Worm (Caenorhabditis elegans) whole organism, young adult: Measurements from ENCODE around the gene har-1.

Experiments used
- B0019.2 ChIP-seq: fragments of 200-800 bp; sonication (Bioruptor generic); conservative IDR thresholded peaks from 2 replicates; pipeline ENCODE4 v1.3.6; 2022; ENCODE audit warnings: missing genetic modification reagents, missing genetic modification characterization, missing compliant biosample characterization
- B0035.1 ChIP-seq: sonication (generic microtip); optimal IDR thresholded peaks from 2 replicates; lab custom pipeline; 2016; ENCODE audit warnings: missing genetic modification characterization, mild to moderate bottlenecking, missing compliant biosample characterization, missing genotype, missing genetic modification reagents
- C17E4.6 ChIP-seq: fragments of 200-800 bp; sonication (Bioruptor generic); IDR thresholded peaks from 2 replicates; pipeline ENCODE4 v1.3.6; 2022; ENCODE audit warnings: missing genetic modification reagents, missing genetic modification characterization, missing compliant biosample characterization
- D2030.7 ChIP-seq: fragments of 200-800 bp; sonication (Bioruptor generic); IDR thresholded peaks from 2 replicates; pipeline ENCODE4 v1.3.6; 2022; ENCODE audit warnings: missing genetic modification reagents, missing genetic modification characterization, missing compliant biosample characterization
- F22D6.2 ChIP-seq: sonication (generic microtip); optimal IDR thresholded peaks from 2 replicates; lab custom pipeline; 2016; ENCODE audit warnings: mild to moderate bottlenecking, missing genetic modification characterization, missing compliant biosample characterization
- F33H1.4 ChIP-seq: fragments of 200-800 bp; sonication (Bioruptor generic); IDR thresholded peaks from 2 replicates; pipeline ENCODE4 v1.3.6; 2022; ENCODE audit warnings: missing genetic modification reagents, missing genetic modification characterization, missing compliant biosample characterization
- F39B2.1 ChIP-seq: fragments of 200-800 bp; sonication (Bioruptor generic); IDR thresholded peaks from 2 replicates; pipeline ENCODE4 v1.3.6; 2022; ENCODE audit warnings: missing genetic modification reagents, missing genetic modification characterization, missing compliant biosample characterization
- F55B11.4 ChIP-seq: sonication (generic microtip); optimal IDR thresholded peaks from 2 replicates; lab custom pipeline; 2016; ENCODE audit warnings: missing compliant biosample characterization, missing genetic modification characterization, borderline replicate concordance; ENCODE audit not compliant: insufficient read depth
- F57C9.4 ChIP-seq: sonication (generic microtip); optimal IDR thresholded peaks from 2 replicates; lab custom pipeline; 2017; ENCODE audit warnings: mild to moderate bottlenecking, missing genetic modification characterization, missing compliant biosample characterization
- K12H6.12 ChIP-seq: fragments of 200-800 bp; sonication (Bioruptor generic); optimal IDR thresholded peaks from 2 replicates; lab custom pipeline; 2018; ENCODE audit warnings: mild to moderate bottlenecking, missing genetic modification characterization, missing compliant biosample characterization
- Y53G8AR.9 ChIP-seq: fragments of 200-800 bp; sonication (Bioruptor generic); conservative IDR thresholded peaks from 2 replicates; pipeline ENCODE4 v1.3.6; 2022; ENCODE audit warnings: missing genetic modification reagents, missing genetic modification characterization, missing compliant biosample characterization
- Y67H2A.10 ChIP-seq: fragments of 200-800 bp; sonication (Bioruptor generic); conservative IDR thresholded peaks from 2 replicates; pipeline ENCODE4 v1.3.6; 2022; ENCODE audit warnings: missing genetic modification reagents, missing genetic modification characterization, missing compliant biosample characterization
- akir-1 ChIP-seq: fragments of 200-800 bp; sonication (Bioruptor generic); optimal IDR thresholded peaks from 2 replicates; lab custom pipeline; 2018; ENCODE audit warnings: mild to moderate bottlenecking, missing genetic modification characterization, moderate library complexity, missing compliant biosample characterization
- aptf-2 ChIP-seq: fragments of 200-800 bp; sonication (Bioruptor generic); conservative IDR thresholded peaks from 2 replicates; pipeline ENCODE4 v1.3.6; 2022; ENCODE audit warnings: missing genetic modification reagents, missing genetic modification characterization, missing compliant biosample characterization
- ccch-3 ChIP-seq: fragments of 200-800 bp; sonication (Bioruptor generic); optimal IDR thresholded peaks from 2 replicates; lab custom pipeline; 2018; ENCODE audit warnings: mild to moderate bottlenecking, missing genetic modification characterization, missing compliant biosample characterization
- ceh-27 ChIP-seq: fragments of 200-800 bp; sonication (Bioruptor generic); optimal IDR thresholded peaks from 2 replicates; lab custom pipeline; 2018; ENCODE audit warnings: mild to moderate bottlenecking, missing genetic modification characterization, moderate library complexity, missing compliant biosample characterization
- dox-1 ChIP-seq: fragments of 200-800 bp; sonication (Bioruptor generic); IDR thresholded peaks from 2 replicates; pipeline ENCODE4 v1.3.6; 2022; ENCODE audit warnings: missing genetic modification reagents, missing genetic modification characterization, missing compliant biosample characterization
- dpff-1 ChIP-seq: sonication (generic microtip); optimal IDR thresholded peaks from 2 replicates; lab custom pipeline; 2017; ENCODE audit warnings: mild to moderate bottlenecking, missing genetic modification characterization, missing compliant biosample characterization
- ets-4 ChIP-seq: fragments of 200-800 bp; sonication (Bioruptor generic); optimal IDR thresholded peaks from 2 replicates; lab custom pipeline; 2018; ENCODE audit warnings: mild to moderate bottlenecking, missing genetic modification characterization, missing compliant biosample characterization
- him-1 ChIP-seq: sonication (generic microtip); optimal IDR thresholded peaks from 2 replicates; lab custom pipeline; 2016; ENCODE audit warnings: missing genotype, missing genetic modification reagents, missing genetic modification characterization, missing compliant biosample characterization
- hlh-26 ChIP-seq: fragments of 200-800 bp; sonication (Bioruptor generic); conservative IDR thresholded peaks from 2 replicates; pipeline ENCODE4 v1.3.6; 2022; ENCODE audit warnings: missing genetic modification reagents, missing genetic modification characterization, missing compliant biosample characterization
- hrde-1 ChIP-seq: sonication (generic microtip); optimal IDR thresholded peaks from 2 replicates; lab custom pipeline; 2016; ENCODE audit warnings: missing genetic modification characterization, mild to moderate bottlenecking, missing compliant biosample characterization, moderate library complexity, missing genotype, missing genetic modification reagents, borderline replicate concordance
- let-607 ChIP-seq, 2 experiments: fragments of 200-800 bp in 1 of 2; sonication (Bioruptor generic) in 1 of 2; sonication (generic microtip) in 1 of 2; optimal IDR thresholded peaks; 2 replicates each; lab custom pipeline; 2016 to 2018; ENCODE audit warnings: mild to moderate bottlenecking in 2 of 2, missing compliant biosample characterization in 2 of 2, missing genetic modification characterization in 2 of 2, moderate library complexity in 2 of 2, missing genotype in 1 of 2
- lir-1 ChIP-seq: fragments of 200-800 bp; sonication (Bioruptor generic); conservative IDR thresholded peaks from 2 replicates; pipeline ENCODE4 v1.3.6; 2022; ENCODE audit warnings: missing genetic modification reagents, missing genetic modification characterization, missing compliant biosample characterization
- madf-6 ChIP-seq: fragments of 200-800 bp; sonication (Bioruptor generic); IDR thresholded peaks from 2 replicates; pipeline ENCODE4 v1.3.6; 2022; ENCODE audit warnings: missing genetic modification reagents, missing genetic modification characterization, missing compliant biosample characterization
- madf-8 ChIP-seq: fragments of 200-800 bp; sonication (Bioruptor generic); conservative IDR thresholded peaks from 2 replicates; pipeline ENCODE4 v1.3.6; 2022; ENCODE audit warnings: missing genetic modification reagents, missing genetic modification characterization, missing compliant biosample characterization
- mel-28 ChIP-seq: sonication (generic microtip); optimal IDR thresholded peaks from 2 replicates; lab custom pipeline; 2016; ENCODE audit warnings: borderline replicate concordance, mild to moderate bottlenecking, missing genetic modification characterization, missing compliant biosample characterization
- nfyb-1 ChIP-seq: fragments of 200-800 bp; sonication (Bioruptor generic); IDR thresholded peaks from 2 replicates; pipeline ENCODE4 v1.3.6; 2022; ENCODE audit warnings: missing genetic modification reagents, missing genetic modification characterization, missing compliant biosample characterization
- nhr-120 ChIP-seq: fragments of 200-800 bp; sonication (Bioruptor generic); IDR thresholded peaks from 2 replicates; pipeline ENCODE4 v1.3.6; 2022; ENCODE audit warnings: missing genetic modification characterization, missing compliant biosample characterization
- nhr-179 ChIP-seq: sonication (generic microtip); optimal IDR thresholded peaks from 2 replicates; lab custom pipeline; 2016; ENCODE audit warnings: mild to moderate bottlenecking, missing genetic modification characterization, missing compliant biosample characterization
- pha-4 ChIP-seq: fragments of 150-350 bp; sonication (generic microtip); optimal IDR thresholded peaks from 2 replicates; lab custom pipeline; 2014; ENCODE audit warnings: missing biosample characterization, missing genetic modification reagents, missing genetic modification characterization
- snpc-1.3 ChIP-seq: sonication (generic microtip); optimal IDR thresholded peaks from 2 replicates; lab custom pipeline; 2017; ENCODE audit warnings: missing genetic modification characterization, mild to moderate bottlenecking, missing compliant biosample characterization, antibody characterized with exemption, moderate library complexity, missing genotype, missing genetic modification reagents; ENCODE audit not compliant: insufficient read depth
- snpc-4 ChIP-seq, 5 experiments: fragments of 150-350 bp in 1 of 5; sonication (generic microtip) in 4 of 5; optimal IDR thresholded peaks; 2 replicates each; lab custom pipeline; 2014 to 2018; ENCODE audit warnings: missing genetic modification characterization in 5 of 5, missing biosample characterization in 3 of 5, antibody characterized with exemption in 2 of 5, mild to moderate bottlenecking in 2 of 5, missing compliant biosample characterization in 2 of 5, missing genotype in 2 of 5, moderate library complexity in 2 of 5, missing genetic modification reagents in 1 of 5
- tbp1 ChIP-seq: fragments of 200-800 bp; sonication (Bioruptor generic); optimal IDR thresholded peaks from 2 replicates; lab custom pipeline; 2018; ENCODE audit warnings: mild to moderate bottlenecking, missing genetic modification characterization, missing compliant biosample characterization
- unc-130 ChIP-seq: sonication (generic microtip); optimal IDR thresholded peaks from 2 replicates; lab custom pipeline; 2016; ENCODE audit warnings: missing genetic modification reagents, missing genetic modification characterization, missing compliant biosample characterization
- xnd-1 ChIP-seq: sonication (generic microtip); optimal IDR thresholded peaks from 2 replicates; lab custom pipeline; 2016; ENCODE audit warnings: missing genotype, missing genetic modification reagents, missing genetic modification characterization, missing compliant biosample characterization
- ztf-22 ChIP-seq: fragments of 200-800 bp; sonication (Bioruptor generic); optimal IDR thresholded peaks from 2 replicates; lab custom pipeline; 2018; ENCODE audit warnings: mild to moderate bottlenecking, missing genetic modification characterization, moderate library complexity, missing compliant biosample characterization
- ztf-3 ChIP-seq: fragments of 200-800 bp; sonication (Bioruptor generic); optimal IDR thresholded peaks from 2 replicates; lab custom pipeline; 2018; ENCODE audit warnings: mild to moderate bottlenecking, missing genetic modification characterization, missing compliant biosample characterization

Gene har-1

DNA sequence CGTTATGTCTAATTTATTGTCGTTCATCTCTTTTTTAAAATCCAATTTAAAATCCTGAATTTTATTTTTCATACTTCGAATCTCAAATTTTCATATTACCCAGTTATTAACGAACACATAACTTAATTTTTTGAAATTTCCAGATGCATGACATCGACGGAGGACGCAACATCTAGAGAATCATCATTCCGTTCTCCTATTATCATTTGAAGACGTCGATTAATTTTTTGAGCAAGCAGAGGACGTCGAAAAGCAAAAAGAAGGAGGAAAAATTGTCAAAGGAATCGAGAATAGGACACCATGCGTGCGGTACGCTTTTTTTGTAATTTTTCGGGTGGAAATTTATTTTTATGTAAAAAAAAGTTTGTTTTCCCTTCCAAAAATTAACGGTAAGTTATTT, 36.8 kb upstream of the har-1 start, which contains the start of gene unc-103:
Gene unc-103, plus strand, starts transcription at position 301 of the 400 bp plus-strand sequence.
- no peak for TF ChIP-seq C17E4.6 (GFP tag; lab: Robert Waterston, UW)
- TF ChIP-seq dox-1 (GFP tag; lab: Robert Waterston, UW): no peak
- TF ChIP-seq madf-6: no peak
- TF ChIP-seq ccch-3 (GFP tag; lab: Kevin White, UChicago): no peak
- no peak for TF ChIP-seq hrde-1 (tag; lab: Kevin White, UChicago)
- TF ChIP-seq D2030.7 (GFP tag; lab: Robert Waterston, UW): no peak
- no peak for TF ChIP-seq tbp1 (GFP tag; lab: Kevin White, UChicago)
- no peak for TF ChIP-seq ceh-27
- no peak for TF ChIP-seq ets-4 (GFP tag; lab: Kevin White, UChicago)
- TF ChIP-seq snpc-1.3 (tag; lab: Kevin White, UChicago): no peak
- no peak for TF ChIP-seq aptf-2 (GFP tag; lab: Robert Waterston, UW)
- no peak for TF ChIP-seq akir-1
- no peak for TF ChIP-seq F22D6.2
- TF ChIP-seq let-607 (tag; optimal IDR thresholded peaks at IDR 0.05; lab: Kevin White, UChicago): no peak
- TF ChIP-seq F57C9.4: no peak
- TF ChIP-seq nhr-179: no peak
- no peak for TF ChIP-seq mel-28 (tag; lab: Kevin White, UChicago)
- no peak for TF ChIP-seq Y53G8AR.9 (GFP tag; lab: Robert Waterston, UW)
- no peak for TF ChIP-seq nhr-120
- no peak for TF ChIP-seq F55B11.4

DNA sequence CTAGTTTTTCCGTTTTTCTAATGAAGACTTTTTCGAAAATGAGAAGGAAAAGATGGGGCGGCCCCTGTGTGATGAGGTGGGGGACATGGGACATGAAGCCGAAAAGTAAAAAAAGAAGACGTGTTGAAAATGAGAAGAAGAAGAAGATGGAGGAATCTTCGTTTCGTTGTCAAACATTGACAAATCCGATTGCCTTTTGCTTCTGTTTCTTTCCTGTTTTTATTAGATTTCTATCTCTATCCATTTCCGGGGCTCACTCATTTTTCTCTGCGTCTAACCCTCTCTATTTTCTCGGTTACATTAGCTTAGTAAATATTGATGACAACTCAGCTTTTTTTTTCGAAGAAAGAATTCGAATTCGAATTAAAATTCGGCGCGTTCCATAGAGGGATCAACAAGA, 32.1 kb upstream of the har-1 start:
- TF ChIP-seq B0035.1 (tag; lab: Kevin White, UChicago) (no peak), lir-1 (no peak), madf-8 (no peak), ztf-22 (GFP tag; lab: Kevin White, UChicago) (no peak), snpc-4 (GFP tag; optimal IDR thresholded peaks at IDR 0.05; lab: Kevin White, UChicago) (no peak), snpc-4 (tag; optimal IDR thresholded peaks at IDR 0.05; lab: Kevin White, UChicago) (no peak), pha-4 (tag; lab: Kevin White, UChicago) (no peak), B0019.2 (no peak), K12H6.12 (tag; lab: Kevin White, UChicago) (no peak), tbp1 (GFP tag; lab: Kevin White, UChicago) (no peak), dpff-1 (no peak), hlh-26 (no peak), F39B2.1 (GFP tag; lab: Robert Waterston, UW) (no peak), F57C9.4 (no peak), xnd-1 (tag; lab: Kevin White, UChicago) (no peak), him-1 (tag; lab: Kevin White, UChicago) (no peak), unc-130 (GFP tag; lab: Kevin White, UChicago) (no peak), Y67H2A.10 (GFP tag; lab: Robert Waterston, UW) (no peak), ztf-3 (GFP tag; lab: Kevin White, UChicago) (no peak)
- TF ChIP-seq, all 124 proteins: peak for 0

DNA sequence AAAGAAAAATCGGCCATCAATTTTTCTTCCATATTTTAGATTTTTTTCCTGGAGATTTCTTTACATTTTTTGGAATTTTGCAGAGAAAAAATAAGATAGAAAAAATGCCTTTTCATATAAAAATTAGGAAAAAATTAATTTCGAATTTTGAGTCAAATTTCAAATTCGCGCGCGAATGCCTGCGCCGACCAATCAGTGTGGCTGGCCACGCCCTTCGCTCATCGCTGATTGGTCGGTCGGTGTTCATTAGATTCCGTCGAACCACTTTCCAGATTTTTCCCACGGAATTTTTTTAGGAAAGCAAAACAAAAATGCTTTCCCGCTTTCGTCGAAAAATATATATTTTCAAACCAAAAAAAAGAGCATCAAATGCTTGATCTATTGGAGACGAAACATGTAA, 31.5 kb upstream of the har-1 start:
- TF ChIP-seq F33H1.4: no peak
- TF ChIP-seq nfyb-1 (GFP tag; lab: Robert Waterston, UW): peak; percentile 55; the same call in 1 of the 2 replicates
